Worm (Caenorhabditis elegans) whole organism, L4 larva: ENCODE measurements around the gene twnk-1.

ENCODE experiments used
- ceh-82 ChIP-seq: sonication (generic microtip); optimal IDR thresholded peaks from 2 replicates; lab custom pipeline; 2017; ENCODE audit warnings: missing biosample characterization, missing genetic modification characterization
- dmd-6 ChIP-seq: fragments of 200-800 bp; sonication (Bioruptor generic); IDR thresholded peaks from 2 replicates; pipeline ENCODE4 v1.3.6; 2022; ENCODE audit warnings: missing genetic modification reagents, missing genetic modification characterization, missing compliant biosample characterization
- mdl-1 ChIP-seq, 2 experiments: fragments of 150-350 bp in 1 of 2; sonication (generic microtip) in 1 of 2; optimal IDR thresholded peaks; 2 replicates each; lab custom pipeline; 2014 to 2017; ENCODE audit warnings: missing biosample characterization in 2 of 2, missing genetic modification characterization in 2 of 2
- nhr-11 ChIP-seq: fragments of 150-350 bp; optimal IDR thresholded peaks from 2 replicates; lab custom pipeline; 2014; ENCODE audit warnings: missing biosample characterization, missing genetic modification characterization

DNA sequence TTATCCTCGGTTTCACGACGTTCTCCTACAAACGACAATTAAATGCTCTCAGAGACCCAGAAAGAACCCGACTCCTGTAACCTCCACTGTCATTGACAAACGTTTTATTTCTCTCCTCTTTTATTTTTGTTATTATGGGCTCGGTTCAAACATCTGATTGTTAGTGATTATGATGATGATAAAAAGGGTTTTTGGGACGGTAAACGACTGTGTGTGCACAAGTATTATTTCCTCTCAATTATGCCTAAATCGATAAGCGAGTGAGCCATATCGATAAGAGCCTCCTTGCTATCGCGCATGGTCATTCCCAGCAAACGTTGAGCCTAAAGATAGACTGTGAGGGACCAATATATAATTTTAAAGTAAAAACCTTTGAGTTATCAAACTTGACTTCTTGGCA is 40.8 kb downstream of the twnk-1 start:
- TF ChIP-seq nhr-11 (no peak), ceh-82 (tag; lab: Kevin White, UChicago) (no peak), mdl-1 (tag; optimal IDR thresholded peaks at IDR 0.05; lab: Kevin White, UChicago) (no peak), dmd-6 (GFP tag; lab: Robert Waterston, UW) (no peak)
